Fruit fly (Drosophila melanogaster) whole organism, embryonic: ENCODE results near the gene ppk13.

Experiments
- B-H1 ChIP-seq: fragments of 200-800 bp; sonication (Bioruptor generic); IDR thresholded peaks from 3 replicates; pipeline ENCODE4 v1.3.6; 2022; ENCODE audit warnings: missing biosample characterization, missing genetic modification characterization
- B-H2 ChIP-seq: fragments of 200-800 bp; sonication (Bioruptor generic); optimal IDR thresholded peaks from 2 replicates; lab custom pipeline; 2018; ENCODE audit warnings: missing biosample characterization, mild to moderate bottlenecking, missing genetic modification characterization
- C15 ChIP-seq: fragments of 200-800 bp; sonication (Bioruptor generic); IDR thresholded peaks from 3 replicates; pipeline ENCODE4 v1.3.6; 2022; ENCODE audit warnings: missing biosample characterization, missing genetic modification characterization
- CG11696 ChIP-seq: fragments of 200-800 bp; sonication (Bioruptor generic); IDR thresholded peaks from 2 replicates; pipeline ENCODE4 v1.3.6; 2022; ENCODE audit warnings: missing biosample characterization, missing genetic modification characterization
- CG12236 ChIP-seq: fragments of 200-800 bp; sonication (Bioruptor generic); optimal IDR thresholded peaks from 2 replicates; lab custom pipeline; 2016; ENCODE audit warnings: missing biosample characterization, missing genetic modification characterization
- CG16813 ChIP-seq: fragments of 200-800 bp; sonication (Bioruptor generic); IDR thresholded peaks from 3 replicates; pipeline ENCODE4 v1.3.6; 2022; ENCODE audit warnings: missing biosample characterization, missing genetic modification characterization; ENCODE audit not compliant: partially characterized antibody
- CG16815 ChIP-seq: fragments of 200-800 bp; sonication (Bioruptor generic); optimal IDR thresholded peaks from 3 replicates; lab custom pipeline; 2017; ENCODE audit warnings: missing biosample characterization, mild to moderate bottlenecking, missing genetic modification characterization
- CG2129 ChIP-seq: fragments of 200-800 bp; sonication (Bioruptor generic); IDR thresholded peaks from 2 replicates; pipeline ENCODE4 v1.3.6; 2022; ENCODE audit warnings: missing biosample characterization, missing genetic modification characterization; ENCODE audit not compliant: partially characterized antibody
- CG2202 ChIP-seq: fragments of 200-800 bp; sonication (Bioruptor generic); optimal IDR thresholded peaks from 2 replicates; lab custom pipeline; 2018; ENCODE audit warnings: missing biosample characterization, mild to moderate bottlenecking, missing genetic modification characterization
- CG31365 ChIP-seq: fragments of 200-800 bp; sonication (Bioruptor generic); optimal IDR thresholded peaks from 2 replicates; lab custom pipeline; 2018; ENCODE audit warnings: missing biosample characterization, mild to moderate bottlenecking, missing genetic modification characterization
- CG33557 ChIP-seq: fragments of 200-800 bp; sonication (Bioruptor generic); optimal IDR thresholded peaks from 2 replicates; lab custom pipeline; 2019; ENCODE audit warnings: missing biosample characterization, mild to moderate bottlenecking, missing genetic modification characterization, moderate library complexity
- CG6854 ChIP-seq: fragments of 200-800 bp; sonication (Bioruptor generic); optimal IDR thresholded peaks from 3 replicates; lab custom pipeline; 2017; ENCODE audit warnings: missing biosample characterization, mild to moderate bottlenecking, missing genetic modification characterization
- CG7357 ChIP-seq: fragments of 200-800 bp; sonication (Bioruptor generic); IDR thresholded peaks from 3 replicates; pipeline ENCODE4 v1.3.6; 2022; ENCODE audit warnings: missing biosample characterization, missing genetic modification characterization
- CG8290 ChIP-seq, 3 experiments: fragments of 200-800 bp; sonication (Bioruptor generic); optimal IDR thresholded peaks; 2 replicates each; lab custom pipeline; 2016 to 2019; ENCODE audit warnings: missing biosample characterization in 3 of 3, missing genetic modification characterization in 3 of 3, mild to moderate bottlenecking in 2 of 3, moderate library complexity in 1 of 3
- CG8924 ChIP-seq: fragments of 200-800 bp; optimal IDR thresholded peaks from 3 replicates; lab custom pipeline; 2019; ENCODE audit warnings: missing biosample characterization, mild to moderate bottlenecking, missing genetic modification characterization, moderate library complexity
- CG9876 ChIP-seq: fragments of 200-800 bp; sonication (Bioruptor generic); optimal IDR thresholded peaks from 2 replicates; lab custom pipeline; 2016; ENCODE audit warnings: missing biosample characterization, missing genetic modification characterization
- CrebB ChIP-seq: fragments of 200-800 bp; sonication (Bioruptor generic); optimal IDR thresholded peaks from 3 replicates; lab custom pipeline; 2018; ENCODE audit warnings: missing biosample characterization, mild to moderate bottlenecking, missing genetic modification characterization
- Dfd ChIP-seq, 2 experiments: fragments of >200 bp; optimal IDR thresholded peaks; 2 replicates each; lab custom pipeline; 2017; ENCODE audit warnings: missing biosample characterization in 2 of 2, missing genetic modification characterization in 2 of 2
- Dip3 ChIP-seq: fragments of 200-800 bp; sonication (Bioruptor generic); optimal IDR thresholded peaks from 3 replicates; lab custom pipeline; 2016; ENCODE audit warnings: missing biosample characterization, missing genetic modification characterization
- Dp ChIP-seq: fragments of 200-800 bp; sonication (Bioruptor generic); optimal IDR thresholded peaks from 2 replicates; lab custom pipeline; 2018; ENCODE audit warnings: missing biosample characterization, mild to moderate bottlenecking, missing genetic modification characterization, moderate library complexity
- Fer1 ChIP-seq: fragments of 200-800 bp; sonication (Bioruptor generic); optimal IDR thresholded peaks from 2 replicates; lab custom pipeline; 2017; ENCODE audit warnings: missing biosample characterization, mild to moderate bottlenecking, missing genetic modification characterization
- Hey ChIP-seq: fragments of 200-800 bp; sonication (Bioruptor generic); optimal IDR thresholded peaks from 3 replicates; lab custom pipeline; 2018; ENCODE audit warnings: missing biosample characterization, mild to moderate bottlenecking, missing genetic modification characterization
- HmgD ChIP-seq: fragments of 200-800 bp; sonication (Bioruptor generic); optimal IDR thresholded peaks from 3 replicates; lab custom pipeline; 2016; ENCODE audit warnings: missing biosample characterization, missing genetic modification characterization
- Hr3 ChIP-seq: fragments of 200-800 bp; sonication (Bioruptor generic); optimal IDR thresholded peaks from 3 replicates; lab custom pipeline; 2016; ENCODE audit warnings: missing biosample characterization, missing genetic modification characterization
- Kr ChIP-seq: fragments of 200-800 bp; sonication (Bioruptor generic); optimal IDR thresholded peaks from 2 replicates; lab custom pipeline; 2017; ENCODE audit warnings: missing biosample characterization, mild to moderate bottlenecking, missing genetic modification characterization
- Med ChIP-seq: fragments of 200-800 bp; sonication (Bioruptor generic); peaks from one replicate; lab custom pipeline; 2016; ENCODE audit warnings: missing biosample characterization, missing genetic modification characterization, mild to moderate bottlenecking, inconsistent platforms, moderate library complexity
- NC2β ChIP-seq: fragments of 200-800 bp; sonication (Bioruptor generic); optimal IDR thresholded peaks from 2 replicates; lab custom pipeline; 2016; ENCODE audit warnings: missing biosample characterization, missing genetic modification characterization
- Nf-YA ChIP-seq: fragments of 200-800 bp; sonication (Bioruptor generic); IDR thresholded peaks from 2 replicates; pipeline ENCODE4 v1.3.6; 2022; ENCODE audit warnings: missing biosample characterization, missing genetic modification characterization
- Oaz ChIP-seq: fragments of 200-800 bp; sonication (Bioruptor generic); IDR thresholded peaks from 2 replicates; pipeline ENCODE4 v1.3.6; 2022; ENCODE audit warnings: missing biosample characterization, missing genetic modification characterization
- Six4 ChIP-seq: fragments of 200-800 bp; sonication (Bioruptor generic); optimal IDR thresholded peaks from 2 replicates; lab custom pipeline; 2016; ENCODE audit warnings: missing biosample characterization, missing genetic modification characterization
- abd-A ChIP-seq: fragments of 200-800 bp; sonication (Bioruptor generic); optimal IDR thresholded peaks from 3 replicates; lab custom pipeline; 2019; ENCODE audit warnings: missing biosample characterization, mild to moderate bottlenecking, missing genetic modification characterization, moderate library complexity
- bigmax ChIP-seq: fragments of 200-800 bp; sonication (Bioruptor generic); optimal IDR thresholded peaks from 2 replicates; lab custom pipeline; 2018; ENCODE audit warnings: missing biosample characterization, mild to moderate bottlenecking, missing genetic modification characterization
- dimm ChIP-seq: fragments of 200-800 bp; sonication (Bioruptor generic); IDR thresholded peaks from 2 replicates; pipeline ENCODE4 v1.3.6; 2022; ENCODE audit warnings: missing biosample characterization, missing genetic modification characterization
- emc ChIP-seq: fragments of 200-800 bp; sonication (Bioruptor generic); optimal IDR thresholded peaks from 2 replicates; lab custom pipeline; 2016; ENCODE audit warnings: missing biosample characterization, missing genetic modification characterization
- hb ChIP-seq: fragments of 200-800 bp; sonication (Bioruptor generic); IDR thresholded peaks from 3 replicates; pipeline ENCODE4 v1.3.6; 2022; ENCODE audit warnings: missing biosample characterization, missing genetic modification characterization; ENCODE audit not compliant: partially characterized antibody
- ind ChIP-seq: fragments of 200-800 bp; sonication (Bioruptor generic); optimal IDR thresholded peaks from 3 replicates; lab custom pipeline; 2016; ENCODE audit warnings: missing biosample characterization, missing genetic modification characterization
- lov ChIP-seq, 2 experiments: fragments of 200-800 bp in 1 of 2; fragments of >200 bp in 1 of 2; sonication (Bioruptor generic) in 1 of 2; IDR thresholded peaks in 1 of 2; optimal IDR thresholded peaks in 1 of 2; 2 replicates in 1 of 2; 3 replicates in 1 of 2; pipeline versions ENCODE4 v1.3.6 to Lab custom; 2017 to 2022; ENCODE audit warnings: missing biosample characterization in 1 of 2, missing genetic modification characterization in 1 of 2
- mld ChIP-seq: fragments of 200-800 bp; sonication (Bioruptor generic); IDR thresholded peaks from 3 replicates; pipeline ENCODE4 v1.3.6; 2022; ENCODE audit warnings: missing biosample characterization, missing genetic modification characterization; ENCODE audit not compliant: partially characterized antibody
- odd ChIP-seq: fragments of 200-800 bp; sonication (Bioruptor generic); optimal IDR thresholded peaks from 2 replicates; lab custom pipeline; 2017; ENCODE audit warnings: missing biosample characterization, mild to moderate bottlenecking, missing genetic modification characterization
- p53 ChIP-seq: fragments of 200-800 bp; sonication (Bioruptor generic); optimal IDR thresholded peaks from 2 replicates; lab custom pipeline; 2016; ENCODE audit warnings: missing biosample characterization, missing genetic modification characterization
- pnt ChIP-seq: fragments of 200-800 bp; sonication (Bioruptor generic); optimal IDR thresholded peaks from 3 replicates; lab custom pipeline; 2016; ENCODE audit warnings: missing biosample characterization, missing genetic modification characterization
- run ChIP-seq: fragments of 200-800 bp; sonication (Bioruptor generic); optimal IDR thresholded peaks from 3 replicates; lab custom pipeline; 2018; ENCODE audit warnings: missing biosample characterization, mild to moderate bottlenecking, missing genetic modification characterization
- salm ChIP-seq: fragments of 200-800 bp; sonication (Bioruptor generic); optimal IDR thresholded peaks from 2 replicates; lab custom pipeline; 2018; ENCODE audit warnings: missing biosample characterization, mild to moderate bottlenecking, missing genetic modification characterization
- sc ChIP-seq, 3 experiments: fragments of >200 bp in 2 of 3; fragments of 200-800 bp in 1 of 3; sonication (Bioruptor generic) in 1 of 3; optimal IDR thresholded peaks; 2 replicates in 2 of 3; 3 replicates in 1 of 3; lab custom pipeline; 2017; ENCODE audit warnings: mild to moderate bottlenecking in 1 of 3, missing biosample characterization in 1 of 3, missing genetic modification characterization in 1 of 3, missing genetic modification reagents in 1 of 3
- sob ChIP-seq: fragments of 200-800 bp; sonication (Bioruptor generic); IDR thresholded peaks from 2 replicates; pipeline ENCODE4 v1.3.6; 2022; ENCODE audit warnings: missing biosample characterization, missing genetic modification characterization
- stc ChIP-seq: fragments of 200-800 bp; sonication (Bioruptor generic); IDR thresholded peaks from 2 replicates; pipeline ENCODE4 v1.3.6; 2022; ENCODE audit warnings: missing biosample characterization, missing genetic modification characterization
- tgo ChIP-seq: fragments of 200-800 bp; sonication (Bioruptor generic); IDR thresholded peaks from 3 replicates; pipeline ENCODE4 v1.3.6; 2022; ENCODE audit warnings: missing biosample characterization, missing genetic modification characterization
- tio ChIP-seq: fragments of 200-800 bp; sonication (Bioruptor generic); optimal IDR thresholded peaks from 2 replicates; lab custom pipeline; 2017; ENCODE audit warnings: missing biosample characterization, missing genetic modification characterization, inconsistent platforms
- trh ChIP-seq: fragments of 200-800 bp; sonication (Bioruptor generic); optimal IDR thresholded peaks from 2 replicates; lab custom pipeline; 2016; ENCODE audit warnings: missing biosample characterization, missing genetic modification characterization
- wor ChIP-seq: fragments of 200-800 bp; sonication (Bioruptor generic); IDR thresholded peaks from 2 replicates; pipeline ENCODE4 v1.3.6; 2022; ENCODE audit warnings: missing biosample characterization, missing genetic modification characterization

The ppk13 gene

DNA sequence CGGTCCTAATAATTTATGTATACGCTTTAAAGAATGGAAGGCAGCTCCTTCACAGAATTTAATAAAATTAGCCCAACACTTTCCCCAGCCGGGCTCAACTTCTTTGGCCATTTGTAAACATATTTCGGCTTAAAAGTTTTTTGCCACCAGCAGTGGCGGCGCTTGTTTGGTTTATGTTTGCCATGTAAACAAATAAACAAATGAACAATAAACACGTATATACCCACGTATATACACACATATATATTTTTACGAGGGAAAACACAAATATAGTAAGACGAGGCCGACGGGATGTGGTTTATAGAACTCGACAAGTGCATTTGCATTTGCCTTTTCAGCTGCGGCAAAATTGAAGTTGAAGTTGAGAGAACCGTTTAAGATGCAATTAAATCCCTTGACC lies 50.8 kb downstream of the ppk13 start (continued):
- no peak for TF ChIP-seq abd-A (tag; lab: Kevin White, UChicago)
- no peak for TF ChIP-seq Nf-YA (GFP tag; lab: Robert Waterston, UW)
- no peak for TF ChIP-seq sc (optimal IDR thresholded peaks at IDR 0.05; lab: Kevin White, UChicago)
- peak; percentile 7 for TF ChIP-seq sc (GFP tag; optimal IDR thresholded peaks at IDR 0.05; lab: Kevin White, UChicago)
- no peak for TF ChIP-seq Hey
- TF ChIP-seq HmgD (GFP tag; lab: Kevin White, UChicago) = no peak
- no peak for TF ChIP-seq trh (GFP tag; lab: Kevin White, UChicago)
- TF ChIP-seq CG16815 (GFP tag; lab: Kevin White, UChicago) = no peak
- TF ChIP-seq lov (optimal IDR thresholded peaks at IDR 0.05; lab: Kevin White, UChicago) = no peak
- no peak; the same call in 2 of the 3 replicates for TF ChIP-seq lov (GFP tag; IDR thresholded peaks at IDR 0.05; lab: Robert Waterston, UW)
- TF ChIP-seq Dip3 = no peak
- TF ChIP-seq Fer1 (GFP tag; lab: Kevin White, UChicago) = peak; percentile 57
- no peak for TF ChIP-seq Six4 (GFP tag; lab: Kevin White, UChicago)
- no peak for TF ChIP-seq Dp (GFP tag; lab: Kevin White, UChicago)
- TF ChIP-seq odd (GFP tag; lab: Kevin White, UChicago) = peak; percentile 36
- TF ChIP-seq CG2202 (tag; lab: Kevin White, UChicago) = peak; percentile 33
- no peak for TF ChIP-seq sob (GFP tag; lab: Robert Waterston, UW)
- no peak for TF ChIP-seq Dfd (GFP tag; optimal IDR thresholded peaks at IDR 0.05; lab: Kevin White, UChicago)
- no peak for TF ChIP-seq ind (GFP tag; lab: Kevin White, UChicago)
- TF ChIP-seq CG8924 (tag; lab: Kevin White, UChicago) = no peak
- no peak for TF ChIP-seq NC2β (GFP tag; lab: Kevin White, UChicago)
- TF ChIP-seq hb = no peak
- TF ChIP-seq tgo = no peak
- TF ChIP-seq CG2129 (GFP tag; lab: Robert Waterston, UW) = no peak
- no peak for TF ChIP-seq run (tag; lab: Kevin White, UChicago)
- peak; percentile 41 for TF ChIP-seq CG6854 (GFP tag; lab: Kevin White, UChicago)
- TF ChIP-seq bigmax = no peak
- TF ChIP-seq mld (GFP tag; lab: Robert Waterston, UW) = no peak
- no peak for TF ChIP-seq CG16813 (GFP tag; lab: Robert Waterston, UW)
- no peak for TF ChIP-seq wor
- TF ChIP-seq Med (GFP tag; lab: Kevin White, UChicago) = peak; percentile 69
- TF ChIP-seq dimm = no peak
- TF ChIP-seq Kr (GFP tag; lab: Kevin White, UChicago) = no peak
- TF ChIP-seq CG12236 (GFP tag; lab: Kevin White, UChicago) = peak; percentile 28
- TF ChIP-seq CG31365 (tag; lab: Kevin White, UChicago) = peak; percentile 53
- TF ChIP-seq CG33557 (GFP tag; lab: Kevin White, UChicago) = no peak
- TF ChIP-seq salm (tag; lab: Kevin White, UChicago) = no peak
- TF ChIP-seq B-H2 = no peak
- TF ChIP-seq C15 (GFP tag; lab: Robert Waterston, UW) = no peak
- peak; percentile 22; the same call in 1 of the 2 replicates for TF ChIP-seq CG11696 (GFP tag; lab: Robert Waterston, UW)
- no peak for TF ChIP-seq CG8290 (GFP tag; optimal IDR thresholded peaks at IDR 0.05; lab: Kevin White, UChicago)
- no peak for TF ChIP-seq CG8290 (tag; optimal IDR thresholded peaks at IDR 0.05; lab: Kevin White, UChicago)
- TF ChIP-seq p53 (GFP tag; lab: Kevin White, UChicago) = no peak
- TF ChIP-seq Hr3 (GFP tag; lab: Kevin White, UChicago) = no peak
- peak; percentile 69; the same call in 1 of the 2 replicates for TF ChIP-seq stc (GFP tag; lab: Robert Waterston, UW)
- TF ChIP-seq emc (GFP tag; lab: Kevin White, UChicago) = no peak
- TF ChIP-seq tio (GFP tag; lab: Kevin White, UChicago) = no peak
- no peak for TF ChIP-seq CG9876 (GFP tag; lab: Kevin White, UChicago)
- no peak; the same call in 2 of the 3 replicates for TF ChIP-seq B-H1 (GFP tag; lab: Robert Waterston, UW)
- TF ChIP-seq CG7357 (GFP tag; lab: Robert Waterston, UW) = no peak
- TF ChIP-seq Oaz (GFP tag; lab: Robert Waterston, UW) = no peak
- no peak for TF ChIP-seq pnt (GFP tag; lab: Kevin White, UChicago)
- TF ChIP-seq CrebB (tag; lab: Kevin White, UChicago) = no peak
